4 fruit fly cellular contexts compared by ENCODE assay signal in the genomic region with DNA sequence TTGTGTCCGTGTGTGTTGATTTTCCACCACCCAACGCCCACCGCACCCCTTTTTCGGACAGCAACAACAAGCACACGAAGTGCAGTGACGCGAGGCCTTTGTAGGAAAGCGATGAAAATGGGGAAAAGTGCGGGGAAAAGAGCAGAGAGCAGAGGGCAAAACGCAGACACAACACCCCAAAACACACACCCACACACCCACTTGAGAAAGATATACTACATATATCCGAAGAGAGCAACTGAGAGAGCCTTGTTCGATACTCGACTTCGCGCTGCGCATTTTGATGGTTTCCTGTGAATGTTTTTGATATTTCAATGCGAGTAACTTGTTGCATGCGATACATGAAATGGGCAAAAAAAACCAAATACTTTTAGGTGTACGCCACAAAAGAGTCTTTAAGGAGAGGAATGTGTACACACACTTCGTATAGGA.
A peak's percentile ranks its signal among the peaks of the same experiment; 100 is the strongest.
TF ChIP-seq lines count a peak whose summit lies in the region.

No protein-coding gene starts in this region.

- TF ChIP-seq CTCF in whole organism, embryonic (GFP tag; optimal IDR thresholded peaks at IDR 0.05; lab: Kevin White, UChicago), result no peak

TF ChIP-seq in whole organism, embryonic, 481 proteins besides CTCF, POLR2A, EP300 and RAD21 (continues in another document):
- peak in 1 of 2 experiments; percentile 47 for TF ChIP-seq Pdp1 (GFP tag; optimal IDR thresholded peaks at IDR 0.05; lab: Kevin White, UChicago)
- peak; percentile 31; the same call in 1 of the 2 replicates for TF ChIP-seq seq (GFP tag; IDR thresholded peaks at IDR 0.05; lab: Robert Waterston, UW)
- no peak for TF ChIP-seq bsh (GFP tag; optimal IDR thresholded peaks at IDR 0.05; lab: Kevin White, UChicago)
- TF ChIP-seq kni (GFP tag; optimal IDR thresholded peaks at IDR 0.05; lab: Kevin White, UChicago), result peak; percentile 12
- TF ChIP-seq Rx (GFP tag; IDR thresholded peaks at IDR 0.05; lab: Robert Waterston, UW), result no peak
- TF ChIP-seq B-H1 (GFP tag; IDR thresholded peaks at IDR 0.05; lab: Robert Waterston, UW), result no peak
- no peak for TF ChIP-seq CG15269 (tag; optimal IDR thresholded peaks at IDR 0.05; lab: Kevin White, UChicago)
- TF ChIP-seq CG2712 (tag; optimal IDR thresholded peaks at IDR 0.05; lab: Kevin White, UChicago), result no peak
- peak; percentile 83 for TF ChIP-seq pros (GFP tag; optimal IDR thresholded peaks at IDR 0.05; lab: Kevin White, UChicago)
- TF ChIP-seq Dref (GFP tag; IDR thresholded peaks at IDR 0.05; lab: Robert Waterston, UW), result no peak
- TF ChIP-seq HLH4C (GFP tag; IDR thresholded peaks at IDR 0.05; lab: Robert Waterston, UW; ENCODE audit: partially characterized antibody), result 0 out of 3 replicates have a peak, but pooled peaks have one; percentile 29
- no peak for TF ChIP-seq otp (GFP tag; IDR thresholded peaks at IDR 0.05; lab: Robert Waterston, UW)
- TF ChIP-seq CG13894 (tag; optimal IDR thresholded peaks at IDR 0.05; lab: Kevin White, UChicago), result peak; percentile 48
- no peak for TF ChIP-seq zfh2 (GFP tag; optimal IDR thresholded peaks at IDR 0.05; lab: Kevin White, UChicago)
- no peak for TF ChIP-seq CG6765 (GFP tag; optimal IDR thresholded peaks at IDR 0.05; lab: Kevin White, UChicago)
- no peak for TF ChIP-seq ara (GFP tag; IDR thresholded peaks at IDR 0.05; lab: Robert Waterston, UW)
- TF ChIP-seq CG12391 (tag; optimal IDR thresholded peaks at IDR 0.05; lab: Kevin White, UChicago), result no peak
- peak; percentile 43 for TF ChIP-seq nerfin-1 (tag; optimal IDR thresholded peaks at IDR 0.05; lab: Kevin White, UChicago)
- no peak for TF ChIP-seq Max (GFP tag; optimal IDR thresholded peaks at IDR 0.05; lab: Kevin White, UChicago)
- peak; percentile 54; the same call in 1 of the 3 replicates for TF ChIP-seq sr (GFP tag; IDR thresholded peaks at IDR 0.05; lab: Robert Waterston, UW)
- TF ChIP-seq sd (tag; optimal IDR thresholded peaks at IDR 0.05; lab: Kevin White, UChicago), result peak; percentile 65

TF ChIP-seq in whole organism, prepupa, 60 proteins besides CTCF, POLR2A, EP300 and RAD21:
- peak; percentile 74 for TF ChIP-seq svp (GFP tag; lab: Kevin White, UChicago)
- no peak for TF ChIP-seq CG11294 (GFP tag; IDR thresholded peaks at IDR 0.05; lab: Robert Waterston, UW)
- no peak for TF ChIP-seq achi (GFP tag; optimal IDR thresholded peaks at IDR 0.05; lab: Kevin White, UChicago)
- TF ChIP-seq CG1621 (tag; optimal IDR thresholded peaks at IDR 0.05; lab: Kevin White, UChicago), result no peak
- peak; percentile 57 for TF ChIP-seq CG7368 (GFP tag; optimal IDR thresholded peaks at IDR 0.05; lab: Kevin White, UChicago)
- no peak for TF ChIP-seq esn (GFP tag; optimal IDR thresholded peaks at IDR 0.05; lab: Kevin White, UChicago)
- no peak for TF ChIP-seq Ets96B (tag; optimal IDR thresholded peaks at IDR 0.05; lab: Kevin White, UChicago)
- TF ChIP-seq CG6163 (GFP tag; IDR thresholded peaks at IDR 0.05; lab: Robert Waterston, UW), result peak; percentile 50; the same call in 1 of the 3 replicates
- TF ChIP-seq vri (GFP tag; optimal IDR thresholded peaks at IDR 0.05; lab: Kevin White, UChicago), result peak; percentile 19

TF ChIP-seq in whole organism, pupa, 21 proteins besides CTCF, POLR2A, EP300 and RAD21:
- TF ChIP-seq CG12605 (GFP tag; IDR thresholded peaks at IDR 0.05; lab: Robert Waterston, UW) (peak; percentile 29; the same call in 1 of the 2 replicates), CG8301 (tag; optimal IDR thresholded peaks at IDR 0.05; lab: Kevin White, UChicago) (no peak), CG4496 (GFP tag; IDR thresholded peaks at IDR 0.05; lab: Robert Waterston, UW) (0 out of 3 replicates have a peak, but pooled peaks have one; percentile 48)

TF ChIP-seq in whole organism, wandering third instar larva, 38 proteins besides CTCF, POLR2A, EP300 and RAD21:
- TF ChIP-seq Hr83 (GFP tag; optimal IDR thresholded peaks at IDR 0.05; lab: Kevin White, UChicago; ENCODE audit: poor library complexity, severe bottlenecking), result no peak
- TF ChIP-seq Rel (GFP tag; optimal IDR thresholded peaks at IDR 0.05; lab: Kevin White, UChicago), result no peak
- TF ChIP-seq Rel (tag; optimal IDR thresholded peaks at IDR 0.05; lab: Kevin White, UChicago), result no peak
- no peak for TF ChIP-seq usp (GFP tag; optimal IDR thresholded peaks at IDR 0.05; lab: Kevin White, UChicago)
- TF ChIP-seq psq (GFP tag; optimal IDR thresholded peaks at IDR 0.05; lab: Kevin White, UChicago), result peak; percentile 22
